Worm (Caenorhabditis elegans): ENCODE results near the gene Y67D2.2.

DNA sequence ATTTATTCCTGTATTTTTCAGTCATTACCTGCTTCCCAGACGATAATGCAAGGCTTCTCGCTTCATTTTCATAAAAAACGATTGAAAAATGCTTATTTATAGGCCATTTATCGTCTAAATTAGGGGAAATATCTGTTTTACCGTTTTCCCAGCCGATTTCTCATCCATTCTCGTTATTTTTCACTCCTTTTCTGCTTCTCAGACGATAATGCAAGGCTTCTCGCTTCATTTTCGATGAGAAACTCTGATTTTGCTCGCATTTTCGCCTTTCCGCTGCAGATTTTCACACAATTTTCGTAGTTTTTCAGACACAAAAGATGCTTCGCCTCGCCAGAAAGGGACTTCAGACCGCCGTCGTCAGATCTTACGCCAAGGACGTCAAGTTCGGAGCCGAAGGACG, 60.8 kb downstream of the Y67D2.2 start, which contains the start of gene hsp-60:
- TF ChIP-seq nhr-237 (tag; optimal IDR thresholded peaks at IDR 0.05) = no peak
- TF ChIP-seq lsy-2 (tag; optimal IDR thresholded peaks at IDR 0.05) = no peak
- no peak for TF ChIP-seq nhr-28 (tag; optimal IDR thresholded peaks at IDR 0.05)
- TF ChIP-seq mep-1 (tag; optimal IDR thresholded peaks at IDR 0.05) = no peak
- TF ChIP-seq aha-1 (tag; optimal IDR thresholded peaks at IDR 0.05) = no peak
- no peak for TF ChIP-seq xbp-1 (tag; optimal IDR thresholded peaks at IDR 0.05)
- no peak for TF ChIP-seq mab-9 (GFP tag; IDR thresholded peaks at IDR 0.05)
- TF ChIP-seq jun-1 (tag; optimal IDR thresholded peaks at IDR 0.05) = no peak
- no peak for TF ChIP-seq lir-3 (tag; optimal IDR thresholded peaks at IDR 0.05; ENCODE audit: poor library complexity)
- TF ChIP-seq nhr-76 (tag; optimal IDR thresholded peaks at IDR 0.05) = no peak
- no peak for TF ChIP-seq skn-1 (tag; optimal IDR thresholded peaks at IDR 0.05)
